Worm (Caenorhabditis elegans): ENCODE data around the gene Y54F10AR.1.

DNA sequence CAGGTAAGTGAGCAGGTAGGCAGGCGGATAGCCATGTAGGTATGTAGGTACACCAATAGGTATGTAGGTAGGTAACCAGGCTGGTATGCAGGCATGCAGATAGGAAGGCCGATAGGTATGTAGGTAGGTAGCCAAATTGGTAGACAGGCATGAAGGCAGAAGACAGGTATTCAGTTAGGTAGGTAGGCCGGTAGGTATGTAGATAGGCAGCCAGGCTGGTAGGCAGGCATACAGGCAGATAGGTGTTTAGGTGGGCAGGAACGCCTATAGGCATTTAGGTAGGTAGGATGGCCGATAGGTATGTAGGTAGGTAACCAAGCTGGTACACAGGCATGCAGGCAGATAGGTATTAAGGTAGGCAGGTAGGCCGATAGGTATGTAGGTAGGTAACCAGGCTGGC, 14.7 kb downstream of the Y54F10AR.1 start:
- TF ChIP-seq blmp-1 (tag; optimal IDR thresholded peaks at IDR 0.05) (no peak), sptf-1 (tag; optimal IDR thresholded peaks at IDR 0.05) (no peak), ets-5 (GFP tag; IDR thresholded peaks at IDR 0.05) (no peak), lir-3 (tag; optimal IDR thresholded peaks at IDR 0.05; ENCODE audit: poor library complexity) (no peak), unc-62 (GFP tag; optimal IDR thresholded peaks at IDR 0.05) (no peak), lsy-2 (tag; optimal IDR thresholded peaks at IDR 0.05) (no peak), lin-15B (tag; optimal IDR thresholded peaks at IDR 0.05) (no peak), dpl-1 (GFP tag; optimal IDR thresholded peaks at IDR 0.05) (no peak), alr-1 (tag; optimal IDR thresholded peaks at IDR 0.05; ENCODE audit: borderline replicate concordance) (no peak), pqm-1 (tag; optimal IDR thresholded peaks at IDR 0.05) (no peak), nhr-237 (tag; optimal IDR thresholded peaks at IDR 0.05) (no peak)

Data from whole organism, L1 larva.